Worm (Caenorhabditis elegans): ENCODE data around the gene T05A8.2.

Gene T05A8.2

DNA sequence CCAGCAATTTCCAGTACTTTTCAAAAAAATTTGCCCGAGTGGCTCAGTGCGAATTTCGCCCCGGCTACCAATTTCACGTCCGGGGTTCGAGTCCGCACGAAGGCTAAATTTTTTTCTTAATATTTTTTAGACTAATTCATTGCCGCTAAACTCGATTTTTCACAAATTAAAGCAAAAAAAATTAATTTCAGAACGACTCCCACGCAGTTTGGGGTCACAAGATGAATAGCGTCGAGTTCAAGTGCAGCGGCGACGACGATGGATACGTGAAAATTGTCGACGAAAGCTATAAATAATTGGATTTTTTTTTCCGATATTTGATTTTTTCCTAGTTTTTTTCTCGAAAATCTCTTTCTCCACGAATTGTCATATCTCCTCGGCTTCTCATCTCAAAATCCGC is 40.5 kb upstream of the T05A8.2 start:
- no peak for TF ChIP-seq zim-3 (tag; optimal IDR thresholded peaks at IDR 0.05)
- TF ChIP-seq athp-1 (tag; optimal IDR thresholded peaks at IDR 0.05), result peak; percentile 21
- TF ChIP-seq hsf-1 (GFP tag; IDR thresholded peaks at IDR 0.05), result no peak
- no peak for TF ChIP-seq rcor-1 (GFP tag; IDR thresholded peaks at IDR 0.05)
- TF ChIP-seq lin-26 (GFP tag; IDR thresholded peaks at IDR 0.05), result no peak
- peak; percentile 54; the same call in 1 of the 2 replicates for TF ChIP-seq mcd-1 (GFP tag; IDR thresholded peaks at IDR 0.05)
- no peak for TF ChIP-seq C06A6.2 (GFP tag; conservative IDR thresholded peaks at IDR 0.05)
- peak; percentile 43; the same call in 1 of the 2 replicates for TF ChIP-seq madf-6 (GFP tag; IDR thresholded peaks at IDR 0.05)
- TF ChIP-seq F57A8.1 (GFP tag; optimal IDR thresholded peaks at IDR 0.05), result no peak
- TF ChIP-seq lag-1 (GFP tag; IDR thresholded peaks at IDR 0.05), result no peak
- TF ChIP-seq ceh-27 (GFP tag; optimal IDR thresholded peaks at IDR 0.05), result no peak
- TF ChIP-seq K11D2.4 (GFP tag; IDR thresholded peaks at IDR 0.05), result no peak
- TF ChIP-seq pbrm-1 (GFP tag; IDR thresholded peaks at IDR 0.05), result 0 out of 2 replicates have a peak, but pooled peaks have one; percentile 8
- no peak for TF ChIP-seq B0261.1 (tag; optimal IDR thresholded peaks at IDR 0.05)
- no peak for TF ChIP-seq nhr-27 (tag; optimal IDR thresholded peaks at IDR 0.05)
- no peak for TF ChIP-seq die-1 (tag; optimal IDR thresholded peaks at IDR 0.05)
- no peak for TF ChIP-seq B0035.1 (tag; optimal IDR thresholded peaks at IDR 0.05)
- TF ChIP-seq let-526 (GFP tag; IDR thresholded peaks at IDR 0.05), result no peak
- TF ChIP-seq ztf-6 (GFP tag; IDR thresholded peaks at IDR 0.05), result no peak
- no peak for TF ChIP-seq ztf-3 (GFP tag; optimal IDR thresholded peaks at IDR 0.05)
- TF ChIP-seq F23B12.7 (tag; optimal IDR thresholded peaks at IDR 0.05; ENCODE audit: insufficient read depth), result no peak
- TF ChIP-seq madf-10 (tag; optimal IDR thresholded peaks at IDR 0.05), result no peak
- no peak for TF ChIP-seq ceh-40 (GFP tag; IDR thresholded peaks at IDR 0.05)
- TF ChIP-seq F22D6.2 (tag; optimal IDR thresholded peaks at IDR 0.05), result no peak
- TF ChIP-seq dox-1 (GFP tag; IDR thresholded peaks at IDR 0.05), result no peak
- TF ChIP-seq B0336.3 (GFP tag; IDR thresholded peaks at IDR 0.05), result peak; percentile 51; the same call in 1 of the 2 replicates
- TF ChIP-seq hrde-1 (tag; optimal IDR thresholded peaks at IDR 0.05; ENCODE audit: borderline replicate concordance), result peak; percentile 19
- no peak for TF ChIP-seq ccch-3 (GFP tag; optimal IDR thresholded peaks at IDR 0.05)
- no peak for TF ChIP-seq atf-7 (tag; optimal IDR thresholded peaks at IDR 0.05)
- TF ChIP-seq cebp-1 (GFP tag; IDR thresholded peaks at IDR 0.05), result no peak
- TF ChIP-seq cebp-1 (tag; optimal IDR thresholded peaks at IDR 0.05), result no peak
- no peak for TF ChIP-seq hlh-26 (GFP tag; conservative IDR thresholded peaks at IDR 0.05)
- TF ChIP-seq ekl-4 (GFP tag; IDR thresholded peaks at IDR 0.05), result 0 out of 2 replicates have a peak, but pooled peaks have one; percentile 21
- no peak for TF ChIP-seq snpc-4 (GFP tag; optimal IDR thresholded peaks at IDR 0.05)
- TF ChIP-seq snpc-4 (tag; optimal IDR thresholded peaks at IDR 0.05), result no peak
- no peak for TF ChIP-seq lin-54 (GFP tag; optimal IDR thresholded peaks at IDR 0.05)
- no peak for TF ChIP-seq mel-28 (tag; optimal IDR thresholded peaks at IDR 0.05; ENCODE audit: borderline replicate concordance)
- 0 out of 2 replicates have a peak, but pooled peaks have one; percentile 30 for TF ChIP-seq nfyb-1 (GFP tag; IDR thresholded peaks at IDR 0.05)
- TF ChIP-seq attf-6 (GFP tag; IDR thresholded peaks at IDR 0.05), result no peak

DNA sequence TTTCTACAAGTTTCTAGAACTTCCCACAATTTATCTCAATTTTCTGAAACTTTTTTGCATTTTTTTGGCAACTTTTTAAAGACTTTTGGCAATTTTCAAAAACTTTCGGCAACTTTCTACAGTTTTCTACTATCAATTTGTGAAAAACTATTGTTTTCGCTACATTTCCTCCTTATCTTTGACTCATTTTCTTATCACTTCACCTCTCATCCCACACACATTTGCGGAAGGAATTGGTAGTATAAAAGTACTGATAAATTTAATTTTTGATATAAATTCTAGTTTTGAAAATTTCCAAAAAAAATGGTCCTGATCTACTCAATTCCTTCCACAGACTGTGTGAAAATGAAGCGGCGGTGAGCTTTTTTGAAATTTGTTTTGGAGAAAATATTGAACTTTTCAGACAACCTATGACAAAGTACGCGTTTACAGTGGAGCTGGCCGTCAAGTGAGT is 38.8 kb upstream of the T05A8.2 start, which contains the start of gene F29A7.4:
TSS of gene F29A7.4 (plus strand) at position 404 of the 454 bp plus-strand sequence.
- TF ChIP-seq ztf-22 (GFP tag; optimal IDR thresholded peaks at IDR 0.05) (no peak), ztf-6 (GFP tag; IDR thresholded peaks at IDR 0.05) (no peak), aptf-3 (GFP tag; IDR thresholded peaks at IDR 0.05) (no peak), B0035.1 (tag; optimal IDR thresholded peaks at IDR 0.05) (no peak), pbrm-1 (GFP tag; IDR thresholded peaks at IDR 0.05) (no peak), B0336.3 (GFP tag; IDR thresholded peaks at IDR 0.05) (no peak), F33H1.4 (GFP tag; IDR thresholded peaks at IDR 0.05) (no peak), mel-28 (tag; optimal IDR thresholded peaks at IDR 0.05; ENCODE audit: borderline replicate concordance) (no peak), dox-1 (GFP tag; IDR thresholded peaks at IDR 0.05) (no peak), bed-2 (GFP tag; IDR thresholded peaks at IDR 0.05) (no peak), ztf-28 (GFP tag; IDR thresholded peaks at IDR 0.05) (no peak), Y67H2A.10 (GFP tag; conservative IDR thresholded peaks at IDR 0.05) (no peak), chd-7 (tag; optimal IDR thresholded peaks at IDR 0.05) (no peak), nhr-90 (tag; optimal IDR thresholded peaks at IDR 0.05) (no peak), ekl-4 (GFP tag; IDR thresholded peaks at IDR 0.05) (no peak), hmg-20 (GFP tag; IDR thresholded peaks at IDR 0.05) (no peak)
